Worm (Caenorhabditis elegans) whole organism, early embryonic: ENCODE results near the gene K05F1.9.

ENCODE experiments used
- B0310.2 ChIP-seq: sonication (generic microtip); optimal IDR thresholded peaks from 2 replicates; lab custom pipeline; 2016; ENCODE audit warnings: mild to moderate bottlenecking, missing genetic modification characterization, missing compliant biosample characterization
- ama-1 ChIP-seq: fragments of 150-350 bp; optimal IDR thresholded peaks from 2 replicates; lab custom pipeline; 2014
- ceh-13 ChIP-seq: fragments of 200-800 bp; sonication (Bioruptor generic); optimal IDR thresholded peaks from 2 replicates; lab custom pipeline; 2018; ENCODE audit warnings: mild to moderate bottlenecking, missing genetic modification characterization, missing compliant biosample characterization
- ets-7 ChIP-seq: sonication (generic microtip); optimal IDR thresholded peaks from 2 replicates; lab custom pipeline; 2016; ENCODE audit warnings: missing genotype, missing genetic modification characterization, missing compliant biosample characterization
- flt-1 ChIP-seq: fragments of 200-800 bp; sonication (Bioruptor generic); IDR thresholded peaks from 2 replicates; pipeline ENCODE4 v1.3.6; 2022; ENCODE audit warnings: missing genetic modification characterization, missing compliant biosample characterization
- hnd-1 ChIP-seq: sonication (generic microtip); optimal IDR thresholded peaks from 2 replicates; lab custom pipeline; 2016; ENCODE audit warnings: missing genetic modification characterization, missing compliant biosample characterization
- scrt-1 ChIP-seq: fragments of 200-800 bp; sonication (Bioruptor generic); IDR thresholded peaks from 2 replicates; pipeline ENCODE4 v1.3.6; 2022; ENCODE audit warnings: missing genetic modification characterization, missing compliant biosample characterization

DNA sequence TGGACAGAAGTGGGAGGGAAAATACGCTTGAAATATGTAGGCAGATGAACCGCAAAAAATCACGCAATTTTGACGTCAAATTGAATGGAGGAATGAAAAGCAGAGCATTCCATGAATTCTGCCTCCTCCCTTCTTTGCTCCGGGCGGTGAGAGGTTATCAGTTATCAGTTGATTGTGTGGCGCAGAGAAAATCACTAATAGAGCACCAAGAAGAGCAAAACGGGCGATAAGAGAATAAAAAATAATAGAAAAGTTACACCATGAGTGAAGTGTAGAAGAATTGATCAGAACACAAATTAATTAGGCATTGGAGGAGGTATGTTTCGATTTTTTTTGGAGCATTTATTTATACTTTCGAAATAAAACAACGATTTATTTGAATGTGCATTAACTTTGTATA, 5.6 kb upstream of the K05F1.9 start:
- no peak for TF ChIP-seq ama-1 (lab: Kevin White, UChicago)
- no peak for TF ChIP-seq flt-1
- no peak for TF ChIP-seq ets-7 (tag; lab: Kevin White, UChicago)
- TF ChIP-seq B0310.2 (tag; lab: Kevin White, UChicago), result no peak
- TF ChIP-seq hnd-1 (tag; lab: Kevin White, UChicago), result no peak
- TF ChIP-seq ceh-13, result no peak
- TF ChIP-seq scrt-1 (GFP tag; lab: Robert Waterston, UW), result no peak
